Worm (Caenorhabditis elegans): ENCODE measurements around the gene ZK470.4.

Gene ZK470.4

ce11 chrX:4159929-4160328, 20.4 kb upstream of the ZK470.4 start:
- no peak for TF ChIP-seq cnd-1 (tag; optimal IDR thresholded peaks at IDR 0.05)
- TF ChIP-seq ham-2 (GFP tag; optimal IDR thresholded peaks at IDR 0.05), result no peak
- no peak for TF ChIP-seq M03D4.4 (tag; optimal IDR thresholded peaks at IDR 0.05)
- no peak for TF ChIP-seq nhr-28 (tag; optimal IDR thresholded peaks at IDR 0.05)
- no peak for TF ChIP-seq pha-4 (tag; optimal IDR thresholded peaks at IDR 0.05)
- TF ChIP-seq mab-5 (tag; optimal IDR thresholded peaks at IDR 0.05), result no peak
- no peak for TF ChIP-seq sem-2 (GFP tag; optimal IDR thresholded peaks at IDR 0.05)
- TF ChIP-seq mep-1 (tag; optimal IDR thresholded peaks at IDR 0.05), result no peak
- no peak for TF ChIP-seq sptf-1 (tag; optimal IDR thresholded peaks at IDR 0.05)
- TF ChIP-seq ceh-83 (GFP tag; optimal IDR thresholded peaks at IDR 0.05), result no peak
- no peak for TF ChIP-seq lin-32 (GFP tag; optimal IDR thresholded peaks at IDR 0.05)
- no peak for TF ChIP-seq lin-13 (tag; optimal IDR thresholded peaks at IDR 0.05)
- TF ChIP-seq zip-8 (tag; optimal IDR thresholded peaks at IDR 0.05), result no peak

- TF ChIP-seq tbx-8 (GFP tag; optimal IDR thresholded peaks at IDR 0.05), result no peak
- TF ChIP-seq ces-1 (GFP tag; optimal IDR thresholded peaks at IDR 0.05), result peak; percentile 90
Measured at ce11 chrX:4159185-4159871, 19.8 kb upstream of the ZK470.4 start.

ce11 chrX:4157896-4158295, 18.3 kb upstream of the ZK470.4 start:
- peak; percentile 89 for TF ChIP-seq hlh-1 (tag; optimal IDR thresholded peaks at IDR 0.05)
- peak; percentile 32 for TF ChIP-seq drap-1 (GFP tag; optimal IDR thresholded peaks at IDR 0.05)
- no peak for TF ChIP-seq nhr-237 (tag; optimal IDR thresholded peaks at IDR 0.05)
- TF ChIP-seq ztf-11 (tag; optimal IDR thresholded peaks at IDR 0.05), result no peak
- TF ChIP-seq ham-2 (GFP tag; optimal IDR thresholded peaks at IDR 0.05), result no peak
- no peak for TF ChIP-seq ceh-39 (tag; optimal IDR thresholded peaks at IDR 0.05)
- no peak for TF ChIP-seq snpc-4 (tag; optimal IDR thresholded peaks at IDR 0.05)
- TF ChIP-seq pha-4 (tag; optimal IDR thresholded peaks at IDR 0.05), result no peak
- no peak for TF ChIP-seq lin-32 (GFP tag; optimal IDR thresholded peaks at IDR 0.05)
- TF ChIP-seq M03D4.4 (tag; optimal IDR thresholded peaks at IDR 0.05), result no peak
- TF ChIP-seq sem-2 (GFP tag; optimal IDR thresholded peaks at IDR 0.05), result no peak
- no peak for TF ChIP-seq mab-5 (tag; optimal IDR thresholded peaks at IDR 0.05)
- peak; percentile 5 for TF ChIP-seq mls-2 (tag; optimal IDR thresholded peaks at IDR 0.05)
- TF ChIP-seq nhr-12 (tag; optimal IDR thresholded peaks at IDR 0.05), result no peak
- peak; percentile 95 for TF ChIP-seq unc-62 (GFP tag; optimal IDR thresholded peaks at IDR 0.05)
- TF ChIP-seq mep-1 (tag; optimal IDR thresholded peaks at IDR 0.05), result no peak
- TF ChIP-seq nhr-2 (tag; optimal IDR thresholded peaks at IDR 0.05), result peak; percentile 16
- TF ChIP-seq elt-1 (tag; optimal IDR thresholded peaks at IDR 0.05; ENCODE audit: borderline replicate concordance, insufficient read depth), result no peak
- no peak for TF ChIP-seq nhr-28 (tag; optimal IDR thresholded peaks at IDR 0.05)
- peak; percentile 29 for TF ChIP-seq unc-120 (tag; optimal IDR thresholded peaks at IDR 0.05; ENCODE audit: poor library complexity, severe bottlenecking)
- TF ChIP-seq elt-3 (tag; optimal IDR thresholded peaks at IDR 0.05), result no peak
- TF ChIP-seq sptf-1 (tag; optimal IDR thresholded peaks at IDR 0.05), result no peak
- no peak for TF ChIP-seq ceh-43 (GFP tag; optimal IDR thresholded peaks at IDR 0.05)
- no peak for TF ChIP-seq cnd-1 (tag; optimal IDR thresholded peaks at IDR 0.05)
- peak; percentile 30 for TF ChIP-seq ces-1 (GFP tag; optimal IDR thresholded peaks at IDR 0.05)
- no peak for TF ChIP-seq unc-39 (tag; optimal IDR thresholded peaks at IDR 0.05)
- TF ChIP-seq bed-3 (GFP tag; optimal IDR thresholded peaks at IDR 0.05), result no peak
- TF ChIP-seq tbx-8 (GFP tag; optimal IDR thresholded peaks at IDR 0.05), result no peak
- no peak for TF ChIP-seq blmp-1 (tag; optimal IDR thresholded peaks at IDR 0.05)
- TF ChIP-seq flh-1 (GFP tag; optimal IDR thresholded peaks at IDR 0.05), result no peak
- no peak for TF ChIP-seq nhr-76 (tag; optimal IDR thresholded peaks at IDR 0.05)
- no peak for TF ChIP-seq lsy-2 (tag; optimal IDR thresholded peaks at IDR 0.05)
- no peak for TF ChIP-seq zip-8 (tag; optimal IDR thresholded peaks at IDR 0.05)
- TF ChIP-seq ceh-83 (GFP tag; optimal IDR thresholded peaks at IDR 0.05), result no peak
- TF ChIP-seq lin-13 (tag; optimal IDR thresholded peaks at IDR 0.05), result no peak

- TF ChIP-seq mep-1 (tag; optimal IDR thresholded peaks at IDR 0.05), result no peak
- TF ChIP-seq hlh-1 (tag; optimal IDR thresholded peaks at IDR 0.05), result peak; percentile 2
Measured at ce11 chrX:4154784-4155183, 15.2 kb upstream of the ZK470.4 start.

All from whole organism, mixed stage, embryonic.